Fruit fly (Drosophila melanogaster) whole organism: Measurements from ENCODE around the gene Mst89B.

ENCODE experiments used
- Dll ChIP-seq: fragments of >200 bp; optimal IDR thresholded peaks from 2 replicates; lab custom pipeline; 2017
- psq ChIP-seq: fragments of >200 bp; optimal IDR thresholded peaks from 2 replicates; lab custom pipeline; 2017

DNA sequence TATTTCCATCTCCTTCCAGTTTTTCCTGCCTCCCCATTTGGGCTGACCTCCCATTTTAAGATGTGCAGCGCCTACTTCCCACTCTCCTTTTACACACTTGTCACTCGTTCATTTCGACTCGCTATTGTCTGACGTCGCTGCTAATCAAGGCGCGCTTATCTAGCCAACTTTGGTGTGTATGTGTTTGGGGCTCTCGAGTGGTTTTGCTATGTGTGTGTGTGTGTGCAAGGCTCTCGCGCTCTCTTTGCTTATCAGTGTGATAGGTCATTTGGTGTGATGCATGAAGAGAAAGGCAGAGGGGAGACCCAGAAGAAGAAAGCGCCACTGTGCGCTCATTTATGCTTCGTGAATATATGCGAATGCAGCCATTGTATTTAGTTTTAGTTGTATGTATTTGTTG is 18.1 kb downstream of the Mst89B start:
- TF ChIP-seq psq (no peak), Dll (lab: Kevin White, UChicago) (no peak)
